Worm (Caenorhabditis elegans) whole organism, dauer: ENCODE data around the gene B0222.15.

Experiments
- unc-62 ChIP-seq: sonication (generic microtip); optimal IDR thresholded peaks from 2 replicates; lab custom pipeline; 2017; ENCODE audit warnings: missing biosample characterization, missing genetic modification reagents, missing genetic modification characterization

B0222.15 gene

ce11 chrV:9163897-9164296 is 7.3 kb upstream of the B0222.15 start:
- TF ChIP-seq unc-62 (GFP tag; lab: Kevin White, UChicago): no peak

ce11 chrV:9162955-9163468 is 6.4 kb upstream of the B0222.15 start, which contains the start of gene col-145:
Gene col-145, minus strand, starts transcription at chrV:9163005.
- TF ChIP-seq unc-62 (GFP tag; lab: Kevin White, UChicago): no peak

ce11 chrV:9162118-9162729 is 5.6 kb upstream of the B0222.15 start:
- TF ChIP-seq unc-62 (GFP tag; lab: Kevin White, UChicago): no peak

- TF ChIP-seq unc-62 (GFP tag; lab: Kevin White, UChicago): no peak
These were observed 3.8 kb upstream of the B0222.15 start, which contains the start of gene col-144 for ce11 chrV:9160224-9160886. Gene col-144, minus strand, starts transcription at chrV:9160642.

ce11 chrV:9157597-9157996 is 1.0 kb upstream of the B0222.15 start:
- no peak for TF ChIP-seq unc-62 (GFP tag; lab: Kevin White, UChicago)

ce11 chrV:9155616-9156015 is 963 bp downstream of the B0222.15 start:
- no peak for TF ChIP-seq unc-62 (GFP tag; lab: Kevin White, UChicago)

ce11 chrV:9154772-9155171 is 1.8 kb downstream of the B0222.15 start, which contains the start of gene B0222.5:
Gene B0222.5, minus strand, starts transcription at chrV:9154872.
- no peak for TF ChIP-seq unc-62 (GFP tag; lab: Kevin White, UChicago)

ce11 chrV:9152339-9152738 is 4.2 kb downstream of the B0222.15 start:
- no peak for TF ChIP-seq unc-62 (GFP tag; lab: Kevin White, UChicago)

- TF ChIP-seq unc-62 (GFP tag; lab: Kevin White, UChicago): no peak
These were observed 8.4 kb downstream of the B0222.15 start for ce11 chrV:9148151-9148550.

- no peak for TF ChIP-seq unc-62 (GFP tag; lab: Kevin White, UChicago)
These were observed 9.6 kb downstream of the B0222.15 start, which contains the start of gene spl-2 for ce11 chrV:9146849-9147557. Gene spl-2, minus strand, starts transcription at chrV:9146899.

- no peak for TF ChIP-seq unc-62 (GFP tag; lab: Kevin White, UChicago)
These were observed 10.4 kb downstream of the B0222.15 start for ce11 chrV:9146196-9146595.

- no peak for TF ChIP-seq unc-62 (GFP tag; lab: Kevin White, UChicago)
These were observed 12.7 kb downstream of the B0222.15 start for ce11 chrV:9143896-9144295.

- no peak for TF ChIP-seq unc-62 (GFP tag; lab: Kevin White, UChicago)
These were observed 15.3 kb downstream of the B0222.15 start, which contains the start of gene pitr-3 for ce11 chrV:9141297-9141696. Gene pitr-3, minus strand, starts transcription at chrV:9141397.

ce11 chrV:9137618-9138017 is 19.0 kb downstream of the B0222.15 start, which contains the start of gene pitr-2:
Gene pitr-2, minus strand, starts transcription at chrV:9137718.
- TF ChIP-seq unc-62 (GFP tag; lab: Kevin White, UChicago): no peak

- no peak for TF ChIP-seq unc-62 (GFP tag; lab: Kevin White, UChicago)
These were observed 22.6 kb downstream of the B0222.15 start, which contains the start of gene B0222.1 for ce11 chrV:9133950-9134349. Gene B0222.1, plus strand, starts transcription at chrV:9134255.

ce11 chrV:9132043-9132442 is 24.5 kb downstream of the B0222.15 start, which contains the start of gene F21C10.1:
Gene F21C10.1, plus strand, starts transcription at chrV:9132343.
- TF ChIP-seq unc-62 (GFP tag; lab: Kevin White, UChicago): no peak
